Worm (Caenorhabditis elegans) whole organism, L3 larva: ENCODE data around the gene W06G6.10.
"Not testable (repeated sequence)": the region's sequence is repeated elsewhere in the genome, so short reads cannot be mapped to it uniquely, and the experiment has no call there.

Experiments used
- ceh-16 ChIP-seq: sonication (generic microtip); optimal IDR thresholded peaks from 2 replicates; lab custom pipeline; 2017; ENCODE audit warnings: missing biosample characterization, missing genetic modification characterization
- nhr-28 ChIP-seq: fragments of 150-350 bp; optimal IDR thresholded peaks from 2 replicates; lab custom pipeline; 2014; ENCODE audit warnings: missing biosample characterization, missing genetic modification characterization
- pha-4 ChIP-seq: fragments of 150-350 bp; optimal IDR thresholded peaks from 2 replicates; lab custom pipeline; 2014; ENCODE audit warnings: missing biosample characterization, missing genetic modification reagents, missing genetic modification characterization
- unc-39 ChIP-seq: sonication (generic microtip); optimal IDR thresholded peaks from 4 replicates; lab custom pipeline; 2017; ENCODE audit warnings: missing biosample characterization, missing genetic modification characterization
- ztf-11 ChIP-seq: fragments of 150-350 bp; optimal IDR thresholded peaks from 2 replicates; lab custom pipeline; 2014; ENCODE audit warnings: missing biosample characterization, missing genetic modification characterization

DNA sequence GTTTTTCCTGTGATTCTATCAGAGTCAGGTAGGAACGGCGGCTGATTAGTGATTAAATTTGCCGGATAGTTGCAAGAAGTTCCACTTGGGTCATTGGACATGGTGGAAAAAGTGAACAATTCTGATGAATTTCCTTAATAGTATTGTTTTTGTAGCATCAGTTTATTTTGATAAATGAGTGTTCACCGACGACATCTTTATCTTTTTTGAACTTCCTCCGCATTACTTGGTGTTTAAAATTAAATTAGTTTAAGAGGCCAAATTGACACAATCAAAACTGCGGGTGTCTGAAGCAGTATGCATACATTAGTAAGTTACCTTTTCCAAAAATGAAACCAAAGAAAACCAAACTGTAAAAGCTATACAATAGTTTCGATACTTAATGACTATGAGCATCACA is 2.2 kb upstream of the W06G6.10 start, which contains the start of gene W06G6.11:
- not testable (repeated sequence) for TF ChIP-seq nhr-28 (tag; lab: Kevin White, UChicago); pha-4 (tag; lab: Kevin White, UChicago); ceh-16 (tag; lab: Kevin White, UChicago); unc-39; ztf-11
